Worm (Caenorhabditis elegans): ENCODE measurements around the gene phf-5.

ce11 chrIII:2308026-2308425 is 35.3 kb upstream of the phf-5 start, which contains the start of the genes fbxa-1 and Y54F10BM.20:
- TF ChIP-seq lin-38 (GFP tag; IDR thresholded peaks at IDR 0.05) (no peak), mep-1 (tag; optimal IDR thresholded peaks at IDR 0.05) (no peak), lin-15B (tag; optimal IDR thresholded peaks at IDR 0.05) (no peak), lin-13 (GFP tag; optimal IDR thresholded peaks at IDR 0.05) (no peak), nhr-76 (tag; optimal IDR thresholded peaks at IDR 0.05) (no peak), ceh-82 (tag; optimal IDR thresholded peaks at IDR 0.05) (no peak)

Data from whole organism, L4 larva.